Fruit fly (Drosophila melanogaster): Measurements from ENCODE around the gene Coq2.

DNA sequence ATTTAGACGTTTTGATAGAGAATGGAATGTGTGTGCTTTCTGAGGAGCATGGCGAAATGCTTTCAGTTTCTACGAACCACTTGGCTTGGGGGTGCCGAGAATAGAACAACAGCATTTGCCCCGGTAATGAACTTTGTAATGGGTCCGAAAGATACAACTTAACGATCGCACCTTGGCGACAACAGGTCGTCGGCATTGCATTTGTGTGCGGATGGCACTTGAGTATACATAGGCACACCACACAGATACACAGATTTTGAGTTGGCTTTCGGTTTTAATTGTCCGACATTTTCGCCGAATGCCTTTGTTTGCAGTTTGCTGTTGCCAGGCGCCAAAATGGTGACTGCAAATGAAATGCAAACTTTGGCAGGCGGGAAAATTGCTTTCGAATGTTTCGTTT is 37.7 kb upstream of the Coq2 start:
- TF ChIP-seq tj (GFP tag; optimal IDR thresholded peaks at IDR 0.05) (no peak), Clk (GFP tag; optimal IDR thresholded peaks at IDR 0.05) (no peak)

Measured in whole organism, adult.